1 fruit fly cellular context compared by ENCODE assay signal in the genomic region with DNA sequence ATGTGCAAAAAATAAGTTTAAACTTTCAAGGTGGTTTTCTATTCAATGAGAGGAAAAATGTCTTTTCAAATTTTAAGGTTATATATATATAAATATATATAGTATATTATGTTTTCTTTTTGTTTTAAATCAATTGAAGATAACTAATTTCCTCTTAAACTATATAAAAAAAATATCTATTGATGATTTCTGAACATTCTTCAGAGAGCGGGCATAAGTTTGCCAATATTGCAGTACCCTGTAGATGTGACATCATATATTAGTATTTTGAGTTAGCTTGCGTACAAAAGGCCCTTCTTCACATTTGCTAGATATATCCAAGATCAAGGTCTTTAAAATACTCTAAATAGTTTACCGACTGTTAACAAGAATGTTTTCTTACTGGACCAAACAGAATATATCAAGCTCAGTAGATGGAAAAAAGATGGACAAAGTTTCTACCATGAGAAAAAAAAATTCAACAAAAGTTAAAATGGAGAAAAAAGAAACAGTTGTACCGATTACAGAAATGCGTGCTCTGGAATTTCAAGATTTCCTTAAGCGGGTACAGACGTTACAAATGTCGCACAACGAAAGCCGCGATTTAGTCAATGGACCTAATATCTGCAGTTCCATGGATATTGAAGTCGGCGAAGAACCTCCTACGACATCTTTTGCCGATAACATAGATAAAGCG.
TF ChIP-seq lines count a peak whose summit lies in the region.

No protein-coding gene starts in this region.

TF ChIP-seq in whole organism, embryonic, 481 proteins besides CTCF, POLR2A, EP300 and RAD21 (continued from another document and continues in another):
- TF ChIP-seq Lhr (GFP tag; optimal IDR thresholded peaks at IDR 0.05; lab: Kevin White, UChicago) (no peak), CG2120 (GFP tag; optimal IDR thresholded peaks at IDR 0.05; lab: Kevin White, UChicago) (peak; percentile 24), CG2712 (tag; optimal IDR thresholded peaks at IDR 0.05; lab: Kevin White, UChicago) (peak; percentile 25), oc (tag; optimal IDR thresholded peaks at IDR 0.05; lab: Kevin White, UChicago) (no peak), NFAT (GFP tag; IDR thresholded peaks at IDR 0.05; lab: Robert Waterston, UW) (no peak), vvl (GFP tag; IDR thresholded peaks at IDR 0.05; lab: Robert Waterston, UW) (no peak), CG30431 (GFP tag; optimal IDR thresholded peaks at IDR 0.05; lab: Kevin White, UChicago) (no peak), B-H2 (GFP tag; optimal IDR thresholded peaks at IDR 0.05; lab: Kevin White, UChicago) (peak; percentile 42), sens (GFP tag; lab: Kevin White, UChicago) (peak; percentile 37), crc (GFP tag; optimal IDR thresholded peaks at IDR 0.05; lab: Kevin White, UChicago) (no peak), CG7372 (GFP tag; IDR thresholded peaks at IDR 0.05; lab: Robert Waterston, UW) (no peak), pan (optimal IDR thresholded peaks at IDR 0.05; lab: Kevin White, UChicago) (no peak), pan (GFP tag; optimal IDR thresholded peaks at IDR 0.05 in 1 of 2, IDR thresholded peaks at IDR 0.05 in 1 of 2) (no peak), Doc2 (GFP tag; IDR thresholded peaks at IDR 0.05; lab: Robert Waterston, UW) (no peak), D19B (GFP tag; optimal IDR thresholded peaks at IDR 0.05; lab: Kevin White, UChicago) (peak; percentile 18), wor (GFP tag; IDR thresholded peaks at IDR 0.05; lab: Robert Waterston, UW) (no peak), CG1647 (GFP tag; optimal IDR thresholded peaks at IDR 0.05; lab: Kevin White, UChicago) (no peak), vnd (GFP tag; IDR thresholded peaks at IDR 0.05; lab: Robert Waterston, UW; ENCODE audit: partially characterized antibody) (no peak), D19A (tag; optimal IDR thresholded peaks at IDR 0.05; lab: Kevin White, UChicago) (peak; percentile 10), Max (GFP tag; optimal IDR thresholded peaks at IDR 0.05; lab: Kevin White, UChicago) (peak; percentile 29), Nf-YC (tag; optimal IDR thresholded peaks at IDR 0.05; lab: Kevin White, UChicago) (peak; percentile 13), CG12104 (GFP tag; optimal IDR thresholded peaks at IDR 0.05; lab: Kevin White, UChicago) (peak; percentile 13), hb (GFP tag; IDR thresholded peaks at IDR 0.05; lab: Robert Waterston, UW; ENCODE audit: partially characterized antibody) (no peak), CG2202 (tag; optimal IDR thresholded peaks at IDR 0.05; lab: Kevin White, UChicago) (no peak), CG12744 (GFP tag; optimal IDR thresholded peaks at IDR 0.05; lab: Kevin White, UChicago) (no peak), CG12942 (GFP tag; optimal IDR thresholded peaks at IDR 0.05; lab: Kevin White, UChicago) (no peak), crol (GFP tag; IDR thresholded peaks at IDR 0.05; lab: Robert Waterston, UW) (no peak), jing (GFP tag; optimal IDR thresholded peaks at IDR 0.05; lab: Kevin White, UChicago) (no peak), sim (GFP tag; IDR thresholded peaks at IDR 0.05; lab: Robert Waterston, UW) (no peak), CG9215 (GFP tag; IDR thresholded peaks at IDR 0.05; lab: Robert Waterston, UW) (no peak), D (optimal IDR thresholded peaks at IDR 0.05; lab: Kevin White, UChicago) (no peak), D (GFP tag; optimal IDR thresholded peaks at IDR 0.05; lab: Kevin White, UChicago) (peak; percentile 14), ase (GFP tag; IDR thresholded peaks at IDR 0.05; lab: Robert Waterston, UW) (no peak), CG6765 (GFP tag; optimal IDR thresholded peaks at IDR 0.05; lab: Kevin White, UChicago) (peak; percentile 11), Mes4 (GFP tag; optimal IDR thresholded peaks at IDR 0.05; lab: Kevin White, UChicago) (no peak), CG11247 (GFP tag; IDR thresholded peaks at IDR 0.05; lab: Robert Waterston, UW) (no peak), CG9817 (tag; optimal IDR thresholded peaks at IDR 0.05; lab: Kevin White, UChicago) (no peak), Tbp (GFP tag; optimal IDR thresholded peaks at IDR 0.05; lab: Kevin White, UChicago) (no peak), CG8388 (GFP tag; optimal IDR thresholded peaks at IDR 0.05; lab: Kevin White, UChicago) (no peak), CG10543 (GFP tag; optimal IDR thresholded peaks at IDR 0.05; lab: Kevin White, UChicago) (no peak), org-1 (GFP tag; optimal IDR thresholded peaks at IDR 0.05; lab: Kevin White, UChicago) (no peak), sc (optimal IDR thresholded peaks at IDR 0.05; lab: Kevin White, UChicago) (no peak), sc (GFP tag; optimal IDR thresholded peaks at IDR 0.05; lab: Kevin White, UChicago) (peak; percentile 2), zfh1 (GFP tag; IDR thresholded peaks at IDR 0.05; lab: Robert Waterston, UW) (no peak), tup (GFP tag; optimal IDR thresholded peaks at IDR 0.05; lab: Kevin White, UChicago) (no peak), Dip2 (GFP tag; IDR thresholded peaks at IDR 0.05; lab: Robert Waterston, UW) (no peak), H2.0 (GFP tag; IDR thresholded peaks at IDR 0.05; lab: Robert Waterston, UW) (no peak), Elba2 (GFP tag; optimal IDR thresholded peaks at IDR 0.05; lab: Kevin White, UChicago) (no peak), CG3281 (GFP tag; optimal IDR thresholded peaks at IDR 0.05; lab: Kevin White, UChicago) (peak; percentile 44), prd (optimal IDR thresholded peaks at IDR 0.05; lab: Kevin White, UChicago) (no peak), prd (GFP tag; IDR thresholded peaks at IDR 0.05; lab: Robert Waterston, UW) (no peak), ewg (GFP tag; optimal IDR thresholded peaks at IDR 0.05; lab: Kevin White, UChicago) (no peak), ttk (GFP tag; IDR thresholded peaks at IDR 0.05; lab: Robert Waterston, UW) (no peak), CG2678 (tag; optimal IDR thresholded peaks at IDR 0.05; lab: Kevin White, UChicago) (no peak), cg (GFP tag; optimal IDR thresholded peaks at IDR 0.05; lab: Kevin White, UChicago) (no peak), jigr1 (GFP tag; IDR thresholded peaks at IDR 0.05; lab: Robert Waterston, UW) (no peak), CG2199 (GFP tag; IDR thresholded peaks at IDR 0.05; lab: Robert Waterston, UW) (0 out of 3 replicates have a peak, but pooled peaks have one; percentile 10), shn (GFP tag; optimal IDR thresholded peaks at IDR 0.05; lab: Kevin White, UChicago) (no peak), HmgZ (tag; optimal IDR thresholded peaks at IDR 0.05; lab: Kevin White, UChicago) (no peak), ro (GFP tag; IDR thresholded peaks at IDR 0.05; lab: Robert Waterston, UW) (no peak), hth (optimal IDR thresholded peaks at IDR 0.05; lab: Kevin White, UChicago) (no peak), mld (GFP tag; IDR thresholded peaks at IDR 0.05; lab: Robert Waterston, UW; ENCODE audit: partially characterized antibody) (no peak), schlank (tag; optimal IDR thresholded peaks at IDR 0.05; lab: Kevin White, UChicago) (no peak), en (GFP tag; optimal IDR thresholded peaks at IDR 0.05; lab: Kevin White, UChicago) (peak; percentile 4), vfl (GFP tag; optimal IDR thresholded peaks at IDR 0.05; lab: Kevin White, UChicago) (no peak), TFAM (GFP tag; optimal IDR thresholded peaks at IDR 0.05; lab: Kevin White, UChicago) (no peak), Six4 (GFP tag; optimal IDR thresholded peaks at IDR 0.05; lab: Kevin White, UChicago) (peak; percentile 28), so (GFP tag; IDR thresholded peaks at IDR 0.05; lab: Robert Waterston, UW) (no peak), rib (GFP tag; IDR thresholded peaks at IDR 0.05; lab: Robert Waterston, UW) (0 out of 2 replicates have a peak, but pooled peaks have one; percentile 10), CG13123 (GFP tag; optimal IDR thresholded peaks at IDR 0.05; lab: Kevin White, UChicago) (peak; percentile 2), az2 (GFP tag; optimal IDR thresholded peaks at IDR 0.05; lab: Kevin White, UChicago) (no peak), CHES-1-like (GFP tag; optimal IDR thresholded peaks at IDR 0.05; lab: Kevin White, UChicago) (no peak), h (optimal IDR thresholded peaks at IDR 0.05; lab: Kevin White, UChicago) (no peak), Fer1 (GFP tag; optimal IDR thresholded peaks at IDR 0.05; lab: Kevin White, UChicago) (peak; percentile 19), ac (GFP tag; optimal IDR thresholded peaks at IDR 0.05; lab: Kevin White, UChicago) (no peak), chm (GFP tag; IDR thresholded peaks at IDR 0.05; lab: Robert Waterston, UW) (no peak), CG17568 (GFP tag; optimal IDR thresholded peaks at IDR 0.05; lab: Kevin White, UChicago) (no peak), CG13296 (GFP tag; optimal IDR thresholded peaks at IDR 0.05; lab: Kevin White, UChicago) (peak; percentile 15), HLH54F (GFP tag; optimal IDR thresholded peaks at IDR 0.05; lab: Kevin White, UChicago) (no peak), CG3407 (GFP tag; optimal IDR thresholded peaks at IDR 0.05; lab: Kevin White, UChicago) (no peak), E2f2 (GFP tag; IDR thresholded peaks at IDR 0.05; lab: Robert Waterston, UW) (0 out of 2 replicates have a peak, but pooled peaks have one; percentile 6), CG1024 (GFP tag; IDR thresholded peaks at IDR 0.05; lab: Robert Waterston, UW) (no peak; the same call in 1 of the 2 replicates), grn (GFP tag; optimal IDR thresholded peaks at IDR 0.05; lab: Kevin White, UChicago) (no peak), Sry-β (GFP tag; optimal IDR thresholded peaks at IDR 0.05; lab: Kevin White, UChicago) (no peak), CG3847 (GFP tag; IDR thresholded peaks at IDR 0.05; lab: Robert Waterston, UW) (no peak), fd96Cb (tag; optimal IDR thresholded peaks at IDR 0.05; lab: Kevin White, UChicago) (no peak), nmo (GFP tag; optimal IDR thresholded peaks at IDR 0.05; lab: Kevin White, UChicago) (no peak), hkb (optimal IDR thresholded peaks at IDR 0.05; lab: Kevin White, UChicago) (no peak), hkb (GFP tag; IDR thresholded peaks at IDR 0.05; lab: Robert Waterston, UW) (peak; percentile 62), CG34376 (GFP tag; optimal IDR thresholded peaks at IDR 0.05; lab: Kevin White, UChicago) (no peak), esg (GFP tag; conservative IDR thresholded peaks at IDR 0.05; lab: Robert Waterston, UW) (no peak), CG12299 (tag; optimal IDR thresholded peaks at IDR 0.05; lab: Kevin White, UChicago) (no peak), CG4707 (GFP tag; optimal IDR thresholded peaks at IDR 0.05; lab: Kevin White, UChicago) (no peak), pum (GFP tag; optimal IDR thresholded peaks at IDR 0.05; lab: Kevin White, UChicago) (no peak), CG4282 (GFP tag; optimal IDR thresholded peaks at IDR 0.05; lab: Kevin White, UChicago) (no peak), cato (GFP tag; optimal IDR thresholded peaks at IDR 0.05; lab: Kevin White, UChicago; ENCODE audit: borderline replicate concordance) (no peak), Lim3 (GFP tag; IDR thresholded peaks at IDR 0.05; lab: Robert Waterston, UW) (no peak), CG17912 (GFP tag; optimal IDR thresholded peaks at IDR 0.05; lab: Kevin White, UChicago) (no peak), sob (GFP tag; IDR thresholded peaks at IDR 0.05; lab: Robert Waterston, UW) (no peak; the same call in 1 of the 2 replicates), CG12659 (GFP tag; optimal IDR thresholded peaks at IDR 0.05; lab: Kevin White, UChicago) (peak; percentile 41), CG34224 (GFP tag; IDR thresholded peaks at IDR 0.05; lab: Robert Waterston, UW; ENCODE audit: partially characterized antibody) (no peak), cwo (GFP tag; optimal IDR thresholded peaks at IDR 0.05; lab: Kevin White, UChicago) (no peak), CG13894 (tag; optimal IDR thresholded peaks at IDR 0.05; lab: Kevin White, UChicago) (peak; percentile 28), CG7357 (GFP tag; IDR thresholded peaks at IDR 0.05; lab: Robert Waterston, UW) (no peak), CG14441 (GFP tag; IDR thresholded peaks at IDR 0.05; lab: Robert Waterston, UW) (no peak), CG17829 (tag; optimal IDR thresholded peaks at IDR 0.05; lab: Kevin White, UChicago) (no peak), CG10565 (GFP tag; optimal IDR thresholded peaks at IDR 0.05; lab: Kevin White, UChicago) (no peak), nau (GFP tag; optimal IDR thresholded peaks at IDR 0.05; lab: Kevin White, UChicago) (peak; percentile 36), CG17385 (GFP tag; optimal IDR thresholded peaks at IDR 0.05; lab: Kevin White, UChicago) (peak; percentile 50), CG11398 (GFP tag; optimal IDR thresholded peaks at IDR 0.05; lab: Kevin White, UChicago) (no peak), CG12155 (GFP tag; optimal IDR thresholded peaks at IDR 0.05; lab: Kevin White, UChicago) (peak; percentile 4), CG7271 (tag; optimal IDR thresholded peaks at IDR 0.05; lab: Kevin White, UChicago) (no peak), CG1233 (GFP tag; optimal IDR thresholded peaks at IDR 0.05; lab: Kevin White, UChicago) (no peak), CG8089 (GFP tag; optimal IDR thresholded peaks at IDR 0.05; lab: Kevin White, UChicago) (peak; percentile 45), kay (GFP tag; optimal IDR thresholded peaks at IDR 0.05; lab: Kevin White, UChicago) (no peak), eve (GFP tag; optimal IDR thresholded peaks at IDR 0.05; lab: Kevin White, UChicago) (peak in 1 of 2 experiments; percentile 83), CG10147 (GFP tag; optimal IDR thresholded peaks at IDR 0.05; lab: Kevin White, UChicago) (peak; percentile 23), YL-1 (GFP tag; optimal IDR thresholded peaks at IDR 0.05; lab: Kevin White, UChicago) (no peak), CG8290 (GFP tag; optimal IDR thresholded peaks at IDR 0.05; lab: Kevin White, UChicago) (peak; percentile 57), CG8290 (tag; optimal IDR thresholded peaks at IDR 0.05; lab: Kevin White, UChicago) (peak in 1 of 2 experiments; percentile 55), CG17802 (tag; optimal IDR thresholded peaks at IDR 0.05; lab: Kevin White, UChicago) (no peak), chinmo (GFP tag; IDR thresholded peaks at IDR 0.05; lab: Robert Waterston, UW; ENCODE audit: partially characterized antibody) (no peak), CG4854 (GFP tag; optimal IDR thresholded peaks at IDR 0.05; lab: Kevin White, UChicago) (no peak), BEAF-32 (GFP tag; optimal IDR thresholded peaks at IDR 0.05; lab: Kevin White, UChicago) (no peak), CG7745 (tag; optimal IDR thresholded peaks at IDR 0.05; lab: Kevin White, UChicago) (no peak), tap (tag; optimal IDR thresholded peaks at IDR 0.05; lab: Kevin White, UChicago) (peak; percentile 10), CG15011 (GFP tag; optimal IDR thresholded peaks at IDR 0.05; lab: Kevin White, UChicago) (peak; percentile 43), Dref (GFP tag; IDR thresholded peaks at IDR 0.05; lab: Robert Waterston, UW) (no peak), CG5245 (GFP tag; optimal IDR thresholded peaks at IDR 0.05; lab: Kevin White, UChicago) (no peak)
